Fruit fly (Drosophila melanogaster) ovary, adult (tissue): ENCODE results near the gene daed.
A peak's percentile ranks its signal among the peaks of the same experiment; 100 is the strongest.

Experiments used
- CG17801 ChIP-seq: fragments of 200-800 bp; optimal IDR thresholded peaks from 2 replicates; lab custom pipeline; 2019; ENCODE audit warnings: missing biosample characterization, mild to moderate bottlenecking, missing genetic modification characterization, moderate library complexity; ENCODE audit not compliant: partially characterized antibody

daed gene

dm6 chr2L:2172460-2173121 lies 43.5 kb downstream of the daed start:
- TF ChIP-seq CG17801 (GFP tag; lab: Kevin White, UChicago) = no peak

dm6 chr2L:2171366-2172078 lies 44.6 kb downstream of the daed start:
- TF ChIP-seq CG17801 (GFP tag; lab: Kevin White, UChicago) = peak; percentile 56

- TF ChIP-seq CG17801 (GFP tag; lab: Kevin White, UChicago) = no peak
Observed at dm6 chr2L:2168894-2169456, 47.1 kb downstream of the daed start.

dm6 chr2L:2168184-2168893 lies 47.8 kb downstream of the daed start:
- no peak for TF ChIP-seq CG17801 (GFP tag; lab: Kevin White, UChicago)

- no peak for TF ChIP-seq CG17801 (GFP tag; lab: Kevin White, UChicago)
Observed at dm6 chr2L:2166958-2167707, 49.0 kb downstream of the daed start.

- peak; percentile 92 for TF ChIP-seq CG17801 (GFP tag; lab: Kevin White, UChicago)
Observed at dm6 chr2L:2165864-2166263, 50.2 kb downstream of the daed start.

- TF ChIP-seq CG17801 (GFP tag; lab: Kevin White, UChicago) = no peak
Observed at dm6 chr2L:2165238-2165577, 50.9 kb downstream of the daed start.
